Worm (Caenorhabditis elegans) whole organism, L1 larva: Measurements from ENCODE around the gene R08C7.12.

Experiments used
- ama-1 ChIP-seq: fragments of 150-350 bp; optimal IDR thresholded peaks from 2 replicates; lab custom pipeline; 2014
- elt-3 ChIP-seq, 6 experiments: fragments of 150-350 bp in 1 of 6; sonication (generic microtip); optimal IDR thresholded peaks; 2 replicates each; lab custom pipeline; 2017 to 2018; ENCODE audit warnings: missing biosample characterization in 6 of 6, missing genetic modification characterization in 6 of 6, inconsistent platforms in 1 of 6
- lsy-2 ChIP-seq, 2 experiments: fragments of 150-350 bp; optimal IDR thresholded peaks; 2 replicates each; lab custom pipeline; 2014; ENCODE audit warnings: missing biosample characterization in 2 of 2, missing genetic modification characterization in 2 of 2
- nhr-28 ChIP-seq: fragments of 150-350 bp; optimal IDR thresholded peaks from 2 replicates; lab custom pipeline; 2014; ENCODE audit warnings: missing biosample characterization, missing genetic modification characterization
- nhr-76 ChIP-seq: sonication (generic microtip); optimal IDR thresholded peaks from 2 replicates; lab custom pipeline; 2017; ENCODE audit warnings: missing biosample characterization, missing genetic modification characterization
- unc-98 ChIP-seq: fragments of 200-800 bp; sonication (Bioruptor generic); IDR thresholded peaks from 2 replicates; pipeline ENCODE4 v1.3.6; 2022; ENCODE audit warnings: missing genetic modification characterization, missing compliant biosample characterization
- ztf-4 ChIP-seq: fragments of 150-350 bp; optimal IDR thresholded peaks from 2 replicates; lab custom pipeline; 2014; ENCODE audit warnings: missing biosample characterization, missing genetic modification characterization

ce11 chrIV:4472418-4473173 lies 23.1 kb downstream of the R08C7.12 start:
- peak in 3 of 6 experiments; percentile 17 to 82 (median 33) for TF ChIP-seq elt-3 (tag; optimal IDR thresholded peaks at IDR 0.05; lab: Kevin White, UChicago)
- peak; percentile 36 for TF ChIP-seq ama-1 (lab: Kevin White, UChicago)
- TF ChIP-seq nhr-76: no peak
- no peak for TF ChIP-seq unc-98 (GFP tag; lab: Robert Waterston, UW)
- TF ChIP-seq lsy-2 (tag; optimal IDR thresholded peaks at IDR 0.05; lab: Kevin White, UChicago): peak in 1 of 2 experiments; percentile 62
- TF ChIP-seq nhr-28: no peak
- TF ChIP-seq ztf-4 (tag; lab: Kevin White, UChicago): peak; percentile 30
